Fruit fly (Drosophila melanogaster) whole organism, embryonic: ENCODE data around the gene Uggt.
A peak's percentile ranks its signal among the peaks of the same experiment; 100 is the strongest.

Experiments
- Ada2b ChIP-seq: fragments of 200-800 bp; sonication (Bioruptor generic); IDR thresholded peaks from 2 replicates; pipeline ENCODE4 v1.3.6; 2022; ENCODE audit warnings: missing biosample characterization, missing genetic modification characterization
- CG10274 ChIP-seq: fragments of 200-800 bp; sonication (Bioruptor generic); optimal IDR thresholded peaks from 3 replicates; lab custom pipeline; 2017; ENCODE audit warnings: missing biosample characterization, mild to moderate bottlenecking, missing genetic modification characterization
- CG10321 ChIP-seq: fragments of 200-800 bp; sonication (Bioruptor generic); IDR thresholded peaks from 2 replicates; pipeline ENCODE4 v1.3.6; 2022; ENCODE audit warnings: missing biosample characterization, missing genetic modification characterization
- CG10654 ChIP-seq: fragments of 200-800 bp; sonication (Bioruptor generic); optimal IDR thresholded peaks from 2 replicates; lab custom pipeline; 2016; ENCODE audit warnings: missing biosample characterization, missing genetic modification characterization
- CG10979 ChIP-seq: fragments of 200-800 bp; sonication (Bioruptor generic); optimal IDR thresholded peaks from 2 replicates; lab custom pipeline; 2018; ENCODE audit warnings: missing biosample characterization, mild to moderate bottlenecking, missing genetic modification characterization, moderate library complexity
- CG11695 ChIP-seq: fragments of 200-800 bp; sonication (Bioruptor generic); IDR thresholded peaks from 3 replicates; pipeline ENCODE4 v1.3.6; 2022; ENCODE audit warnings: missing biosample characterization, missing genetic modification characterization
- CG11723 ChIP-seq: fragments of 200-800 bp; sonication (Bioruptor generic); optimal IDR thresholded peaks from 2 replicates; lab custom pipeline; 2017; ENCODE audit warnings: missing biosample characterization, mild to moderate bottlenecking, missing genetic modification characterization
- CG12219 ChIP-seq: fragments of 200-800 bp; sonication (Bioruptor generic); optimal IDR thresholded peaks from 3 replicates; lab custom pipeline; 2018; ENCODE audit warnings: missing biosample characterization, mild to moderate bottlenecking, missing genetic modification characterization
- CG12299 ChIP-seq: fragments of 200-800 bp; sonication (Bioruptor generic); optimal IDR thresholded peaks from 2 replicates; lab custom pipeline; 2018; ENCODE audit warnings: missing biosample characterization, mild to moderate bottlenecking, missing genetic modification characterization
- CG12942 ChIP-seq: fragments of 200-800 bp; sonication (Bioruptor generic); optimal IDR thresholded peaks from 3 replicates; lab custom pipeline; 2016; ENCODE audit warnings: missing biosample characterization, missing genetic modification characterization
- CG13296 ChIP-seq: fragments of 200-800 bp; sonication (Bioruptor generic); optimal IDR thresholded peaks from 3 replicates; lab custom pipeline; 2018; ENCODE audit warnings: missing biosample characterization, mild to moderate bottlenecking, missing genetic modification characterization
- CG14014 ChIP-seq: fragments of 200-800 bp; sonication (Bioruptor generic); IDR thresholded peaks from 2 replicates; pipeline ENCODE4 v1.3.6; 2022; ENCODE audit warnings: missing biosample characterization, missing genetic modification characterization
- CG14667 ChIP-seq: fragments of 200-800 bp; sonication (Bioruptor generic); IDR thresholded peaks from 2 replicates; pipeline ENCODE4 v1.3.6; 2022; ENCODE audit warnings: missing biosample characterization, missing genetic modification characterization
- CG17186 ChIP-seq: fragments of 200-800 bp; sonication (Bioruptor generic); optimal IDR thresholded peaks from 3 replicates; lab custom pipeline; 2017; ENCODE audit warnings: missing biosample characterization, missing genetic modification reagents, missing genetic modification characterization
- CG17385 ChIP-seq: fragments of 200-800 bp; sonication (Bioruptor generic); optimal IDR thresholded peaks from 3 replicates; lab custom pipeline; 2018; ENCODE audit warnings: missing biosample characterization, mild to moderate bottlenecking, missing genetic modification characterization
- CG17612 ChIP-seq: fragments of 200-800 bp; sonication (Bioruptor generic); IDR thresholded peaks from 2 replicates; pipeline ENCODE4 v1.3.6; 2022; ENCODE audit warnings: missing biosample characterization, missing genetic modification characterization
- CG18764 ChIP-seq: fragments of 200-800 bp; sonication (Bioruptor generic); optimal IDR thresholded peaks from 3 replicates; lab custom pipeline; 2016; ENCODE audit warnings: missing biosample characterization, missing genetic modification characterization
- CG31441 ChIP-seq: fragments of 200-800 bp; sonication (Bioruptor generic); IDR thresholded peaks from 2 replicates; pipeline ENCODE4 v1.3.6; 2022; ENCODE audit warnings: missing biosample characterization, missing genetic modification characterization
- CG32772 ChIP-seq: fragments of 200-800 bp; sonication (Bioruptor generic); IDR thresholded peaks from 2 replicates; pipeline ENCODE4 v1.3.6; 2022; ENCODE audit warnings: missing biosample characterization, missing genetic modification characterization
- CG3838 ChIP-seq: fragments of 200-800 bp; sonication (Bioruptor generic); optimal IDR thresholded peaks from 3 replicates; lab custom pipeline; 2016; ENCODE audit warnings: missing biosample characterization, missing genetic modification characterization
- CG4360 ChIP-seq: fragments of 200-800 bp; sonication (Bioruptor generic); IDR thresholded peaks from 2 replicates; pipeline ENCODE4 v1.3.6; 2022; ENCODE audit warnings: missing biosample characterization, missing genetic modification characterization
- CG4820 ChIP-seq: fragments of 200-800 bp; sonication (Bioruptor generic); optimal IDR thresholded peaks from 3 replicates; lab custom pipeline; 2016; ENCODE audit warnings: missing biosample characterization, missing genetic modification characterization
- CG4854 ChIP-seq: fragments of 200-800 bp; sonication (Bioruptor generic); optimal IDR thresholded peaks from 2 replicates; lab custom pipeline; 2016; ENCODE audit warnings: missing biosample characterization, missing genetic modification characterization, inconsistent platforms
- CG7928 ChIP-seq: fragments of 200-800 bp; sonication (Bioruptor generic); optimal IDR thresholded peaks from 2 replicates; lab custom pipeline; 2017; ENCODE audit warnings: missing biosample characterization, mild to moderate bottlenecking, missing genetic modification characterization
- CG9215 ChIP-seq: fragments of 200-800 bp; sonication (Bioruptor generic); IDR thresholded peaks from 2 replicates; pipeline ENCODE4 v1.3.6; 2022; ENCODE audit warnings: missing biosample characterization, missing genetic modification characterization
- Dad ChIP-seq: fragments of 200-800 bp; sonication (Bioruptor generic); optimal IDR thresholded peaks from 3 replicates; lab custom pipeline; 2016; ENCODE audit warnings: missing biosample characterization, missing genetic modification characterization
- Dfd ChIP-seq, 2 experiments: fragments of >200 bp; optimal IDR thresholded peaks; 2 replicates each; lab custom pipeline; 2017; ENCODE audit warnings: missing biosample characterization in 2 of 2, missing genetic modification characterization in 2 of 2
- Fer2 ChIP-seq: fragments of 200-800 bp; sonication (Bioruptor generic); optimal IDR thresholded peaks from 2 replicates; lab custom pipeline; 2018; ENCODE audit warnings: missing biosample characterization, mild to moderate bottlenecking, missing genetic modification characterization, moderate library complexity
- HLH4C ChIP-seq: fragments of 200-800 bp; sonication (Bioruptor generic); IDR thresholded peaks from 3 replicates; pipeline ENCODE4 v1.3.6; 2022; ENCODE audit warnings: missing biosample characterization, missing genetic modification characterization; ENCODE audit not compliant: partially characterized antibody
- MESR4 ChIP-seq: fragments of 200-800 bp; sonication (Bioruptor generic); optimal IDR thresholded peaks from 2 replicates; lab custom pipeline; 2018; ENCODE audit warnings: missing biosample characterization, mild to moderate bottlenecking, missing genetic modification characterization, moderate library complexity
- Neu2 ChIP-seq: fragments of 200-800 bp; sonication (Bioruptor generic); optimal IDR thresholded peaks from 3 replicates; lab custom pipeline; 2016; ENCODE audit warnings: missing biosample characterization, missing genetic modification characterization, borderline replicate concordance
- Nf-YA ChIP-seq: fragments of 200-800 bp; sonication (Bioruptor generic); IDR thresholded peaks from 2 replicates; pipeline ENCODE4 v1.3.6; 2022; ENCODE audit warnings: missing biosample characterization, missing genetic modification characterization
- Oli ChIP-seq: fragments of 200-800 bp; sonication (Bioruptor generic); optimal IDR thresholded peaks from 2 replicates; lab custom pipeline; 2018; ENCODE audit warnings: missing biosample characterization, mild to moderate bottlenecking, missing genetic modification characterization, moderate library complexity
- Side ChIP-seq: fragments of 200-800 bp; sonication (Bioruptor generic); optimal IDR thresholded peaks from 2 replicates; lab custom pipeline; 2016; ENCODE audit warnings: missing biosample characterization, missing genetic modification characterization
- Sin3A ChIP-seq: fragments of >200 bp; optimal IDR thresholded peaks from 2 replicates; lab custom pipeline; 2018
- ato ChIP-seq: fragments of 200-800 bp; sonication (Bioruptor generic); IDR thresholded peaks from 2 replicates; pipeline ENCODE4 v1.3.6; 2022; ENCODE audit warnings: missing biosample characterization, missing genetic modification characterization; ENCODE audit not compliant: partially characterized antibody
- chinmo ChIP-seq: fragments of 200-800 bp; sonication (Bioruptor generic); IDR thresholded peaks from 4 replicates; pipeline ENCODE4 v1.3.6; 2022; ENCODE audit warnings: missing biosample characterization, missing genetic modification characterization; ENCODE audit not compliant: partially characterized antibody
- dimm ChIP-seq: fragments of 200-800 bp; sonication (Bioruptor generic); IDR thresholded peaks from 2 replicates; pipeline ENCODE4 v1.3.6; 2022; ENCODE audit warnings: missing biosample characterization, missing genetic modification characterization
- her ChIP-seq: fragments of 200-800 bp; sonication (Bioruptor generic); optimal IDR thresholded peaks from 2 replicates; lab custom pipeline; 2016; ENCODE audit warnings: missing biosample characterization, missing genetic modification characterization
- jigr1 ChIP-seq: fragments of 200-800 bp; sonication (Bioruptor generic); IDR thresholded peaks from 3 replicates; pipeline ENCODE4 v1.3.6; 2022; ENCODE audit warnings: missing biosample characterization, missing genetic modification characterization
- ken ChIP-seq: fragments of 200-800 bp; sonication (Bioruptor generic); IDR thresholded peaks from 3 replicates; pipeline ENCODE4 v1.3.6; 2022; ENCODE audit warnings: missing biosample characterization, missing genetic modification characterization
- lbe ChIP-seq: fragments of 200-800 bp; sonication (Bioruptor generic); optimal IDR thresholded peaks from 2 replicates; lab custom pipeline; 2016; ENCODE audit warnings: missing biosample characterization, mild to moderate bottlenecking, missing genetic modification characterization
- lov ChIP-seq, 2 experiments: fragments of 200-800 bp in 1 of 2; fragments of >200 bp in 1 of 2; sonication (Bioruptor generic) in 1 of 2; IDR thresholded peaks in 1 of 2; optimal IDR thresholded peaks in 1 of 2; 2 replicates in 1 of 2; 3 replicates in 1 of 2; pipeline versions ENCODE4 v1.3.6 to Lab custom; 2017 to 2022; ENCODE audit warnings: missing biosample characterization in 1 of 2, missing genetic modification characterization in 1 of 2
- pho ChIP-seq: fragments of 200-800 bp; sonication (Bioruptor generic); optimal IDR thresholded peaks from 2 replicates; lab custom pipeline; 2016; ENCODE audit warnings: missing biosample characterization, missing genetic modification characterization
- ranshi ChIP-seq: fragments of 200-800 bp; sonication (Bioruptor generic); IDR thresholded peaks from 2 replicates; pipeline ENCODE4 v1.3.6; 2022; ENCODE audit warnings: missing biosample characterization, missing genetic modification characterization
- sc ChIP-seq, 3 experiments: fragments of >200 bp in 2 of 3; fragments of 200-800 bp in 1 of 3; sonication (Bioruptor generic) in 1 of 3; optimal IDR thresholded peaks; 2 replicates in 2 of 3; 3 replicates in 1 of 3; lab custom pipeline; 2017; ENCODE audit warnings: mild to moderate bottlenecking in 1 of 3, missing biosample characterization in 1 of 3, missing genetic modification characterization in 1 of 3, missing genetic modification reagents in 1 of 3
- shn ChIP-seq: fragments of 200-800 bp; sonication (Bioruptor generic); optimal IDR thresholded peaks from 3 replicates; lab custom pipeline; 2016; ENCODE audit warnings: missing biosample characterization, missing genetic modification characterization
- sob ChIP-seq: fragments of 200-800 bp; sonication (Bioruptor generic); IDR thresholded peaks from 2 replicates; pipeline ENCODE4 v1.3.6; 2022; ENCODE audit warnings: missing biosample characterization, missing genetic modification characterization
- ssp ChIP-seq: fragments of 200-800 bp; sonication (Bioruptor generic); IDR thresholded peaks from 2 replicates; pipeline ENCODE4 v1.3.6; 2022; ENCODE audit warnings: missing biosample characterization, missing genetic modification characterization
- toy ChIP-seq: fragments of 200-800 bp; sonication (Bioruptor generic); IDR thresholded peaks from 2 replicates; pipeline ENCODE4 v1.3.6; 2022; ENCODE audit warnings: missing biosample characterization, missing genetic modification characterization
- yki ChIP-seq: fragments of >200 bp; optimal IDR thresholded peaks from 3 replicates; lab custom pipeline; 2018

Uggt gene

DNA sequence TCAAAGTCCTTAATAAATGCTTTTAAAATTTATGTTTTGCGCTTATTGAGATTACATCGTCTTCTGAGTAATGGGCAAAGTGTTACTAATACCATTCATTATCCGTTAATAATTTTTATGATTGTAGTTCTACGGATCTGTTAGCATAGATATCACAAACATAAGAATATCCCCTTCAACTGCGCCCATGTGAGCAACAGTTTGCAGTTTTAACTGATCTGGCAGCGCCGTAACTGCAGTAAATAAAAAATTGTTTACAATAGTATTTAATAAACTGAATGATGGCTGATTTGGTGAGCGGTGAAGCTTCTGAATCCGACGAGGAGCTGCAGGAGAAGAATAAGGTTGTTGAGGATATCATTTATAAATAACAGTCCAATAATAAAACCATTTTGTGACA, 2.5 kb upstream of the Uggt start, which contains the start of gene Blos3 (continued):
- TF ChIP-seq CG11695 (GFP tag; lab: Robert Waterston, UW) (peak; percentile 22; the same call in 1 of the 3 replicates), CG10274 (no peak), Neu2 (no peak), jigr1 (GFP tag; lab: Robert Waterston, UW) (no peak), Oli (tag; lab: Kevin White, UChicago) (peak; percentile 15), CG17186 (GFP tag; lab: Kevin White, UChicago) (no peak), Sin3A (lab: Kevin White, UChicago) (no peak), CG13296 (GFP tag; lab: Kevin White, UChicago) (peak; percentile 27), CG4854 (GFP tag; lab: Kevin White, UChicago) (peak; percentile 52), CG12299 (tag; lab: Kevin White, UChicago) (no peak), sc (optimal IDR thresholded peaks at IDR 0.05; lab: Kevin White, UChicago) (no peak), sc (GFP tag; optimal IDR thresholded peaks at IDR 0.05; lab: Kevin White, UChicago) (no peak), CG4820 (GFP tag; lab: Kevin White, UChicago) (peak; percentile 35), ranshi (GFP tag; lab: Robert Waterston, UW) (0 out of 2 replicates have a peak, but pooled peaks have one; percentile 20), CG12219 (GFP tag; lab: Kevin White, UChicago) (peak; percentile 9), Fer2 (tag; lab: Kevin White, UChicago) (no peak), CG32772 (GFP tag; lab: Robert Waterston, UW) (no peak), CG4360 (GFP tag; lab: Robert Waterston, UW) (no peak), CG7928 (GFP tag; lab: Kevin White, UChicago) (no peak), CG3838 (GFP tag; lab: Kevin White, UChicago) (peak; percentile 16), ken (GFP tag; lab: Robert Waterston, UW) (peak; percentile 67; the same call in 1 of the 3 replicates), Dfd (GFP tag; optimal IDR thresholded peaks at IDR 0.05; lab: Kevin White, UChicago) (no peak), MESR4 (GFP tag; lab: Kevin White, UChicago) (peak; percentile 52), CG31441 (GFP tag; lab: Robert Waterston, UW) (no peak), chinmo (GFP tag; lab: Robert Waterston, UW) (peak; percentile 69; the same call in 3 of the 4 replicates), sob (GFP tag; lab: Robert Waterston, UW) (no peak), CG10321 (no peak), CG12942 (GFP tag; lab: Kevin White, UChicago) (peak; percentile 22), Ada2b (GFP tag; lab: Robert Waterston, UW) (peak; percentile 35; the same call in 1 of the 2 replicates), CG10979 (tag; lab: Kevin White, UChicago) (peak; percentile 51), CG17612 (GFP tag; lab: Robert Waterston, UW) (no peak), CG14014 (GFP tag; lab: Robert Waterston, UW) (0 out of 2 replicates have a peak, but pooled peaks have one; percentile 10), pho (GFP tag; lab: Kevin White, UChicago) (peak; percentile 57), ato (GFP tag; lab: Robert Waterston, UW) (no peak), dimm (GFP tag; lab: Robert Waterston, UW) (no peak), HLH4C (GFP tag; lab: Robert Waterston, UW) (no peak), Side (peak; percentile 65), her (GFP tag; lab: Kevin White, UChicago) (peak; percentile 39), toy (GFP tag; lab: Robert Waterston, UW) (no peak), Nf-YA (no peak), CG10654 (GFP tag; lab: Kevin White, UChicago) (peak; percentile 20), CG14667 (peak; percentile 4; the same call in 1 of the 2 replicates), CG17385 (peak; percentile 3), shn (GFP tag; lab: Kevin White, UChicago) (peak; percentile 49), lbe (GFP tag; lab: Kevin White, UChicago) (peak; percentile 65), ssp (GFP tag; lab: Robert Waterston, UW) (no peak), CG11723 (GFP tag; lab: Kevin White, UChicago) (peak; percentile 20), CG9215 (no peak; the same call in 1 of the 2 replicates), Dad (peak; percentile 15), yki (lab: Kevin White, UChicago) (no peak), lov (optimal IDR thresholded peaks at IDR 0.05; lab: Kevin White, UChicago) (no peak), lov (GFP tag; IDR thresholded peaks at IDR 0.05; lab: Robert Waterston, UW) (no peak), CG18764 (GFP tag; lab: Kevin White, UChicago) (peak; percentile 19)
